Fruit fly (Drosophila melanogaster): ENCODE data around the gene rdgB.
A peak's percentile ranks its signal among the peaks of the same experiment; 100 is the strongest.

Gene rdgB

DNA sequence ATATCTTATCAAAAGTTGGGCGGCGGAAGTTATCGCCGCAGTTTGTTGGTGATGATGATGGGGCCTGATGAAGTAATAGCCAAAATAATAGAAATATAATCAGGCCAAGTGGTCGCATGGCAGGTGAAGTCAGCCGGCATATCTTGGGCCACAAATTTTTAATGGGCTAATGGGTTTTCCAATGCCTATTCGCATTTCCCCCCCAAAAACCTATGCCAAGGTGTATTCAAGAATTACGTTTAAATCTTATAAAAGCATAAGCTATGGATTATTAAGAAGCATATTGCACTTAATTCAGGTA, 55.6 kb downstream of the rdgB start (continued):
- no peak for TF ChIP-seq CG17186 (GFP tag; optimal IDR thresholded peaks at IDR 0.05)
- TF ChIP-seq CG16779 (GFP tag; IDR thresholded peaks at IDR 0.05) = no peak
- no peak for TF ChIP-seq CG16863 (GFP tag; optimal IDR thresholded peaks at IDR 0.05)
- TF ChIP-seq CG3726 (GFP tag; IDR thresholded peaks at IDR 0.05) = no peak
- no peak for TF ChIP-seq Hand (GFP tag; optimal IDR thresholded peaks at IDR 0.05)
- peak; percentile 26 for TF ChIP-seq lab (GFP tag; optimal IDR thresholded peaks at IDR 0.05)
- TF ChIP-seq chif (GFP tag; optimal IDR thresholded peaks at IDR 0.05) = no peak
- no peak for TF ChIP-seq Dip3 (GFP tag; optimal IDR thresholded peaks at IDR 0.05)
- no peak for TF ChIP-seq TFAM (GFP tag; optimal IDR thresholded peaks at IDR 0.05)
- no peak for TF ChIP-seq Deaf1 (tag; optimal IDR thresholded peaks at IDR 0.05)
- TF ChIP-seq btn (GFP tag; optimal IDR thresholded peaks at IDR 0.05) = no peak
- no peak for TF ChIP-seq row (GFP tag; IDR thresholded peaks at IDR 0.05)
- no peak for TF ChIP-seq CG18476 (GFP tag; optimal IDR thresholded peaks at IDR 0.05)
- no peak for TF ChIP-seq CG10431 (GFP tag; optimal IDR thresholded peaks at IDR 0.05)
- no peak for TF ChIP-seq CG11398 (GFP tag; optimal IDR thresholded peaks at IDR 0.05)
- TF ChIP-seq Aef1 (GFP tag; IDR thresholded peaks at IDR 0.05) = no peak
- TF ChIP-seq CG12236 (GFP tag; optimal IDR thresholded peaks at IDR 0.05) = no peak
- TF ChIP-seq CG8944 (GFP tag; optimal IDR thresholded peaks at IDR 0.05) = no peak
- TF ChIP-seq CG6791 (GFP tag; IDR thresholded peaks at IDR 0.05; ENCODE audit: partially characterized antibody) = no peak
- TF ChIP-seq mirr (GFP tag; optimal IDR thresholded peaks at IDR 0.05) = peak; percentile 8
- TF ChIP-seq Lim3 (GFP tag; IDR thresholded peaks at IDR 0.05) = no peak
- no peak for TF ChIP-seq CG7357 (GFP tag; IDR thresholded peaks at IDR 0.05)
- no peak for TF ChIP-seq kah (GFP tag; optimal IDR thresholded peaks at IDR 0.05)
- no peak for TF ChIP-seq CG33557 (GFP tag; optimal IDR thresholded peaks at IDR 0.05)
- no peak for TF ChIP-seq CG4282 (GFP tag; optimal IDR thresholded peaks at IDR 0.05)
- TF ChIP-seq CG17912 (GFP tag; optimal IDR thresholded peaks at IDR 0.05) = no peak
- no peak for TF ChIP-seq Myb (GFP tag; optimal IDR thresholded peaks at IDR 0.05)
- TF ChIP-seq CG17361 (GFP tag; IDR thresholded peaks at IDR 0.05) = no peak
- no peak for TF ChIP-seq corto (GFP tag; optimal IDR thresholded peaks at IDR 0.05)
- TF ChIP-seq CG30020 (tag; optimal IDR thresholded peaks at IDR 0.05) = no peak
- TF ChIP-seq vfl (GFP tag; optimal IDR thresholded peaks at IDR 0.05) = no peak
- no peak for TF ChIP-seq dmrt99B (tag; optimal IDR thresholded peaks at IDR 0.05)
- TF ChIP-seq Pdp1 (GFP tag; optimal IDR thresholded peaks at IDR 0.05) = peak in 1 of 2 experiments; percentile 57
- TF ChIP-seq Stat92E (GFP tag; optimal IDR thresholded peaks at IDR 0.05) = no peak
- TF ChIP-seq slp2 (GFP tag; optimal IDR thresholded peaks at IDR 0.05) = no peak
- no peak for TF ChIP-seq Xbp1 (GFP tag; optimal IDR thresholded peaks at IDR 0.05)
- no peak for TF ChIP-seq Hey (tag; optimal IDR thresholded peaks at IDR 0.05)
- TF ChIP-seq trh (GFP tag; optimal IDR thresholded peaks at IDR 0.05) = no peak
- TF ChIP-seq CG10267 (tag; optimal IDR thresholded peaks at IDR 0.05) = no peak

DNA sequence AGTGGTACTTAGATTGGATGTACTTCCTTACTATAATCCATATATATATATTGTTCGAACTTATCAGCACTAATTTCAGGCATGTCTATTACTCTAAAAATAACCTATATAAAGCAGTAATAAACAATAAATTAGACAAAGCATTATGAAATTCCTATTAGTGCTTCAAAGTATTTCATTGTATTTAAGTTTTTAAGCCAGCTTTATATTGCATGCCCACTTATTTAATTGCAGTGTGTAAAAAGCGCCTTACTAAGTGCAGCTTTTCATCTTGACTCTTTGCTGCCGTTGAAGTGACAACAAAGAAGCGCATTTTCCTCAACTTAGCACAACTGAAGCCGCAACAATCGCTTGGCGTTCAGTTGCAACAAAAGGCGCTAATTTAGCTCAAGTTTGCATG, 56.3 kb downstream of the rdgB start:
- TF ChIP-seq Dad (GFP tag; optimal IDR thresholded peaks at IDR 0.05) = no peak
- no peak for TF ChIP-seq CG4282 (GFP tag; optimal IDR thresholded peaks at IDR 0.05)
- TF ChIP-seq abd-A (tag; optimal IDR thresholded peaks at IDR 0.05) = no peak
- TF ChIP-seq bigmax (GFP tag; optimal IDR thresholded peaks at IDR 0.05) = no peak
- no peak for TF ChIP-seq CG17359 (tag; optimal IDR thresholded peaks at IDR 0.05)
- TF ChIP-seq CG4707 (GFP tag; optimal IDR thresholded peaks at IDR 0.05) = no peak
- TF ChIP-seq CG12155 (GFP tag; optimal IDR thresholded peaks at IDR 0.05) = no peak
- TF ChIP-seq CG7271 (tag; optimal IDR thresholded peaks at IDR 0.05) = no peak
- no peak for TF ChIP-seq HLHmδ (GFP tag; optimal IDR thresholded peaks at IDR 0.05)
- no peak for TF ChIP-seq Dbx (GFP tag; IDR thresholded peaks at IDR 0.05)
- TF ChIP-seq lmd (GFP tag; IDR thresholded peaks at IDR 0.05) = no peak
- TF ChIP-seq gfzf (GFP tag; optimal IDR thresholded peaks at IDR 0.05) = no peak
- no peak for TF ChIP-seq seq (GFP tag; IDR thresholded peaks at IDR 0.05)
- TF ChIP-seq bab2 (GFP tag; optimal IDR thresholded peaks at IDR 0.05) = no peak
- no peak for TF ChIP-seq NC2α (GFP tag; optimal IDR thresholded peaks at IDR 0.05)
- TF ChIP-seq odd (GFP tag; optimal IDR thresholded peaks at IDR 0.05) = no peak
- TF ChIP-seq Kr (GFP tag; optimal IDR thresholded peaks at IDR 0.05) = no peak
